Worm (Caenorhabditis elegans): ENCODE measurements around the gene C03C10.7.

ce11 chrIII:4060019-4060418 lies 35.8 kb upstream of the C03C10.7 start, which contains the start of gene his-70:
- TF ChIP-seq pha-4 (tag; optimal IDR thresholded peaks at IDR 0.05) (no peak), fkh-10 (GFP tag; optimal IDR thresholded peaks at IDR 0.05) (no peak), elt-1 (tag; optimal IDR thresholded peaks at IDR 0.05) (no peak), lsy-12 (tag; optimal IDR thresholded peaks at IDR 0.05) (no peak), jun-1 (tag; optimal IDR thresholded peaks at IDR 0.05) (no peak), nhr-28 (tag; optimal IDR thresholded peaks at IDR 0.05) (no peak), ceh-9 (tag; optimal IDR thresholded peaks at IDR 0.05) (no peak), nhr-77 (tag; optimal IDR thresholded peaks at IDR 0.05) (no peak), ama-1 (optimal IDR thresholded peaks at IDR 0.05) (no peak), nhr-237 (tag; optimal IDR thresholded peaks at IDR 0.05) (no peak), nhr-25 (tag; optimal IDR thresholded peaks at IDR 0.05) (no peak), egl-27 (tag; optimal IDR thresholded peaks at IDR 0.05) (no peak)

Measured in whole organism, L3 larva.